Worm (Caenorhabditis elegans) whole organism, late embryonic: ENCODE results near the gene ccd-5.

Source experiments
- F13H6.1 ChIP-seq: sonication (generic microtip); optimal IDR thresholded peaks from 2 replicates; lab custom pipeline; 2016; ENCODE audit warnings: missing genetic modification characterization, missing compliant biosample characterization
- fax-1 ChIP-seq: sonication (generic microtip); optimal IDR thresholded peaks from 2 replicates; lab custom pipeline; 2016; ENCODE audit warnings: missing genotype, missing genetic modification characterization, missing compliant biosample characterization
- pha-4 ChIP-seq: fragments of 150-350 bp; optimal IDR thresholded peaks from 2 replicates; lab custom pipeline; 2018; ENCODE audit warnings: missing biosample characterization, missing genetic modification reagents, missing genetic modification characterization
- unc-55 ChIP-seq: sonication (generic microtip); optimal IDR thresholded peaks from 2 replicates; lab custom pipeline; 2017; ENCODE audit warnings: missing biosample characterization, missing genetic modification reagents, missing genetic modification characterization
- unc-86 ChIP-seq: sonication (generic microtip); optimal IDR thresholded peaks from 2 replicates; lab custom pipeline; 2016; ENCODE audit warnings: missing genetic modification characterization, missing compliant biosample characterization

DNA sequence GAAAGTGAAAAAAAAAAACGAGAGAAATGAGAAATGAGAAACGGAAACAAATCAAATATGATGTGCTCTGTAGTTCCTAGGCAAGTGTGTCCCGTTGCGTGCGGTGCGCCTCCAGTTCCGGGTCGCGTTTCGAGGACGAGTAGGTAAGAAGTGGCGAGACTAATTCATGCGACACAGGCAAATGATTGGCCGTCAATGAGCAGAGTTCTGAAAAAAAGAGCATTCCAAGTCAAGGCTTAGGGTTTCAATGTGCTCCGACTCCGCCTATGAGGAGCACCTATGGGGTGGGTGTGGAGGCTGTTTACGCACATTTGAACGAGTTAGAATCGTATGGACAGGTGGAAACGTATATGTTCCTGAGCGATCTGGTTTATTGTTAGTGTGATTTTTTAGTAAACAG, 29.1 kb downstream of the ccd-5 start:
- TF ChIP-seq fax-1 (no peak), unc-86 (tag; lab: Kevin White, UChicago) (no peak), unc-55 (GFP tag; lab: Kevin White, UChicago) (no peak), pha-4 (tag; lab: Kevin White, UChicago) (no peak), F13H6.1 (tag; lab: Kevin White, UChicago) (no peak)
